Fruit fly (Drosophila melanogaster) whole organism, embryonic: ENCODE results near the gene CG5790.

ENCODE experiments used
- CG11456 ChIP-seq: fragments of 200-800 bp; sonication (Bioruptor generic); IDR thresholded peaks from 3 replicates; pipeline ENCODE4 v1.3.6; 2022; ENCODE audit warnings: missing biosample characterization, missing genetic modification characterization
- CG1233 ChIP-seq: fragments of 200-800 bp; sonication (Bioruptor generic); optimal IDR thresholded peaks from 4 replicates; lab custom pipeline; 2018; ENCODE audit warnings: missing biosample characterization, mild to moderate bottlenecking, missing genetic modification characterization
- CG12769 ChIP-seq: fragments of 200-800 bp; sonication (Bioruptor generic); optimal IDR thresholded peaks from 2 replicates; lab custom pipeline; 2019; ENCODE audit warnings: missing biosample characterization, mild to moderate bottlenecking, missing genetic modification characterization, moderate library complexity
- CG13123 ChIP-seq: fragments of 200-800 bp; sonication (Bioruptor generic); optimal IDR thresholded peaks from 2 replicates; lab custom pipeline; 2016; ENCODE audit warnings: missing biosample characterization, missing genetic modification characterization
- CG15269 ChIP-seq: fragments of 200-800 bp; sonication (Bioruptor generic); optimal IDR thresholded peaks from 2 replicates; lab custom pipeline; 2018; ENCODE audit warnings: missing biosample characterization, mild to moderate bottlenecking, missing genetic modification characterization, moderate library complexity
- CG15479 ChIP-seq: fragments of 200-800 bp; sonication (Bioruptor generic); optimal IDR thresholded peaks from 3 replicates; lab custom pipeline; 2019; ENCODE audit warnings: missing biosample characterization, mild to moderate bottlenecking, missing genetic modification characterization, moderate library complexity
- CG17361 ChIP-seq: fragments of 200-800 bp; sonication (Bioruptor generic); IDR thresholded peaks from 3 replicates; pipeline ENCODE4 v1.3.6; 2022; ENCODE audit warnings: missing biosample characterization, missing genetic modification characterization
- CG1792 ChIP-seq: fragments of 200-800 bp; sonication (Bioruptor generic); optimal IDR thresholded peaks from 2 replicates; lab custom pipeline; 2016; ENCODE audit warnings: missing biosample characterization, missing genetic modification characterization
- CG18619 ChIP-seq: fragments of 200-800 bp; sonication (Bioruptor generic); optimal IDR thresholded peaks from 3 replicates; lab custom pipeline; 2017; ENCODE audit warnings: missing biosample characterization, mild to moderate bottlenecking, missing genetic modification characterization
- CG2129 ChIP-seq: fragments of 200-800 bp; sonication (Bioruptor generic); IDR thresholded peaks from 2 replicates; pipeline ENCODE4 v1.3.6; 2022; ENCODE audit warnings: missing biosample characterization, missing genetic modification characterization; ENCODE audit not compliant: partially characterized antibody
- CG2199 ChIP-seq: fragments of 200-800 bp; sonication (Bioruptor generic); IDR thresholded peaks from 3 replicates; pipeline ENCODE4 v1.3.6; 2022; ENCODE audit warnings: missing biosample characterization, missing genetic modification characterization
- CG2202 ChIP-seq: fragments of 200-800 bp; sonication (Bioruptor generic); optimal IDR thresholded peaks from 2 replicates; lab custom pipeline; 2018; ENCODE audit warnings: missing biosample characterization, mild to moderate bottlenecking, missing genetic modification characterization
- CG32532 ChIP-seq: fragments of 200-800 bp; sonication (Bioruptor generic); IDR thresholded peaks from 2 replicates; pipeline ENCODE4 v1.3.6; 2022; ENCODE audit warnings: missing biosample characterization, missing genetic modification characterization
- CG3726 ChIP-seq: fragments of 200-800 bp; sonication (Bioruptor generic); IDR thresholded peaks from 3 replicates; pipeline ENCODE4, ENCODE4 v1.3.6; 2022; ENCODE audit warnings: missing biosample characterization, missing genetic modification characterization
- CG3838 ChIP-seq: fragments of 200-800 bp; sonication (Bioruptor generic); optimal IDR thresholded peaks from 3 replicates; lab custom pipeline; 2016; ENCODE audit warnings: missing biosample characterization, missing genetic modification characterization
- CG8290 ChIP-seq, 3 experiments: fragments of 200-800 bp; sonication (Bioruptor generic); optimal IDR thresholded peaks; 2 replicates each; lab custom pipeline; 2016 to 2019; ENCODE audit warnings: missing biosample characterization in 3 of 3, missing genetic modification characterization in 3 of 3, mild to moderate bottlenecking in 2 of 3, moderate library complexity in 1 of 3
- Dad ChIP-seq: fragments of 200-800 bp; sonication (Bioruptor generic); optimal IDR thresholded peaks from 3 replicates; lab custom pipeline; 2016; ENCODE audit warnings: missing biosample characterization, missing genetic modification characterization
- Dp ChIP-seq: fragments of 200-800 bp; sonication (Bioruptor generic); optimal IDR thresholded peaks from 2 replicates; lab custom pipeline; 2018; ENCODE audit warnings: missing biosample characterization, mild to moderate bottlenecking, missing genetic modification characterization, moderate library complexity
- Dref ChIP-seq: fragments of 200-800 bp; sonication (Bioruptor generic); IDR thresholded peaks from 2 replicates; pipeline ENCODE4 v1.3.6; 2022; ENCODE audit warnings: missing biosample characterization, missing genetic modification characterization
- Eip74EF ChIP-seq, 2 experiments: fragments of 200-800 bp in 1 of 2; fragments of >200 bp in 1 of 2; sonication (Bioruptor generic) in 1 of 2; optimal IDR thresholded peaks; 2 replicates each; lab custom pipeline; 2017 to 2019; ENCODE audit warnings: missing biosample characterization in 2 of 2, missing genetic modification characterization in 2 of 2, mild to moderate bottlenecking in 1 of 2, moderate library complexity in 1 of 2
- Fer2 ChIP-seq: fragments of 200-800 bp; sonication (Bioruptor generic); optimal IDR thresholded peaks from 2 replicates; lab custom pipeline; 2018; ENCODE audit warnings: missing biosample characterization, mild to moderate bottlenecking, missing genetic modification characterization, moderate library complexity
- Hand ChIP-seq: fragments of 200-800 bp; sonication (Bioruptor generic); optimal IDR thresholded peaks from 2 replicates; lab custom pipeline; 2017; ENCODE audit warnings: mild to moderate bottlenecking, missing biosample characterization, missing genetic modification reagents, missing genetic modification characterization
- Hmr ChIP-seq: fragments of 200-800 bp; sonication (Bioruptor generic); optimal IDR thresholded peaks from 3 replicates; lab custom pipeline; 2017; ENCODE audit warnings: mild to moderate bottlenecking, missing biosample characterization, missing genetic modification reagents, missing genetic modification characterization
- MBD-R2 ChIP-seq: fragments of 200-800 bp; sonication (Bioruptor generic); IDR thresholded peaks from 2 replicates; pipeline ENCODE4 v1.3.6; 2022; ENCODE audit warnings: missing biosample characterization, missing genetic modification characterization
- Med ChIP-seq: fragments of 200-800 bp; sonication (Bioruptor generic); peaks from one replicate; lab custom pipeline; 2016; ENCODE audit warnings: missing biosample characterization, missing genetic modification characterization, mild to moderate bottlenecking, inconsistent platforms, moderate library complexity
- Pdp1 ChIP-seq, 2 experiments: fragments of 200-800 bp; sonication (Bioruptor generic); optimal IDR thresholded peaks; 3 replicates each; lab custom pipeline; 2016; ENCODE audit warnings: missing biosample characterization in 2 of 2, missing genetic modification characterization in 2 of 2, mild to moderate bottlenecking in 1 of 2, moderate library complexity in 1 of 2
- Spps ChIP-seq: fragments of 200-800 bp; sonication (Bioruptor generic); optimal IDR thresholded peaks from 2 replicates; lab custom pipeline; 2018; ENCODE audit warnings: missing biosample characterization, mild to moderate bottlenecking, missing genetic modification characterization
- Taf1 ChIP-seq: fragments of 200-800 bp; sonication (Bioruptor generic); IDR thresholded peaks from 2 replicates; pipeline ENCODE4 v1.3.6; 2022; ENCODE audit warnings: missing biosample characterization, missing genetic modification characterization
- Trl ChIP-seq, 3 experiments: fragments of >200 bp in 2 of 3; fragments of 200-800 bp in 1 of 3; sonication (Bioruptor generic) in 1 of 3; optimal IDR thresholded peaks; 2 replicates in 1 of 3; 3 replicates in 2 of 3; lab custom pipeline; 2016 to 2017; ENCODE audit warnings: missing biosample characterization in 1 of 3, missing genetic modification characterization in 1 of 3
- ab ChIP-seq: fragments of 200-800 bp; sonication (Bioruptor generic); optimal IDR thresholded peaks from 2 replicates; lab custom pipeline; 2016; ENCODE audit warnings: missing biosample characterization, missing genetic modification characterization
- abd-A ChIP-seq: fragments of 200-800 bp; sonication (Bioruptor generic); optimal IDR thresholded peaks from 3 replicates; lab custom pipeline; 2019; ENCODE audit warnings: missing biosample characterization, mild to moderate bottlenecking, missing genetic modification characterization, moderate library complexity
- ase ChIP-seq: fragments of 200-800 bp; sonication (Bioruptor generic); IDR thresholded peaks from 3 replicates; pipeline ENCODE4 v1.3.6; 2022; ENCODE audit warnings: missing biosample characterization, missing genetic modification characterization
- cad ChIP-seq: fragments of >200 bp; optimal IDR thresholded peaks from 2 replicates; lab custom pipeline; 2017; ENCODE audit warnings: missing biosample characterization, missing genetic modification characterization
- chinmo ChIP-seq: fragments of 200-800 bp; sonication (Bioruptor generic); IDR thresholded peaks from 4 replicates; pipeline ENCODE4 v1.3.6; 2022; ENCODE audit warnings: missing biosample characterization, missing genetic modification characterization; ENCODE audit not compliant: partially characterized antibody
- croc ChIP-seq: fragments of 200-800 bp; sonication (Bioruptor generic); conservative IDR thresholded peaks from 3 replicates; pipeline ENCODE4 v1.3.6; 2022; ENCODE audit warnings: missing biosample characterization, missing genetic modification characterization
- crol ChIP-seq: fragments of 200-800 bp; sonication (Bioruptor generic); IDR thresholded peaks from 2 replicates; pipeline ENCODE4 v1.3.6; 2022; ENCODE audit warnings: missing biosample characterization, missing genetic modification characterization
- dmrt11E ChIP-seq: fragments of 200-800 bp; sonication (Bioruptor generic); optimal IDR thresholded peaks from 3 replicates; lab custom pipeline; 2018; ENCODE audit warnings: missing biosample characterization, mild to moderate bottlenecking, missing genetic modification characterization, moderate library complexity
- grn ChIP-seq: fragments of 200-800 bp; sonication (Bioruptor generic); optimal IDR thresholded peaks from 3 replicates; lab custom pipeline; 2017; ENCODE audit warnings: missing biosample characterization, missing genetic modification characterization
- gt ChIP-seq: fragments of 200-800 bp; sonication (Bioruptor generic); IDR thresholded peaks from 2 replicates; pipeline ENCODE4 v1.3.6; 2022; ENCODE audit warnings: missing biosample characterization, missing genetic modification characterization
- her ChIP-seq: fragments of 200-800 bp; sonication (Bioruptor generic); optimal IDR thresholded peaks from 2 replicates; lab custom pipeline; 2016; ENCODE audit warnings: missing biosample characterization, missing genetic modification characterization
- nerfin-1 ChIP-seq: fragments of 200-800 bp; sonication (Bioruptor generic); optimal IDR thresholded peaks from 3 replicates; lab custom pipeline; 2019; ENCODE audit warnings: missing biosample characterization, mild to moderate bottlenecking, missing genetic modification characterization, moderate library complexity
- p53 ChIP-seq: fragments of 200-800 bp; sonication (Bioruptor generic); optimal IDR thresholded peaks from 2 replicates; lab custom pipeline; 2016; ENCODE audit warnings: missing biosample characterization, missing genetic modification characterization
- phol ChIP-seq: fragments of 200-800 bp; sonication (Bioruptor generic); optimal IDR thresholded peaks from 3 replicates; lab custom pipeline; 2018; ENCODE audit warnings: missing biosample characterization, mild to moderate bottlenecking, missing genetic modification characterization, moderate library complexity
- ro ChIP-seq: fragments of 200-800 bp; sonication (Bioruptor generic); IDR thresholded peaks from 2 replicates; pipeline ENCODE4 v1.3.6; 2022; ENCODE audit warnings: missing biosample characterization, missing genetic modification characterization
- toy ChIP-seq: fragments of 200-800 bp; sonication (Bioruptor generic); IDR thresholded peaks from 2 replicates; pipeline ENCODE4 v1.3.6; 2022; ENCODE audit warnings: missing biosample characterization, missing genetic modification characterization
- trh ChIP-seq: fragments of 200-800 bp; sonication (Bioruptor generic); optimal IDR thresholded peaks from 2 replicates; lab custom pipeline; 2016; ENCODE audit warnings: missing biosample characterization, missing genetic modification characterization
- vvl ChIP-seq: fragments of 200-800 bp; sonication (Bioruptor generic); IDR thresholded peaks from 2 replicates; pipeline ENCODE4 v1.3.6; 2022; ENCODE audit warnings: missing biosample characterization, missing genetic modification characterization

CG5790 gene

DNA sequence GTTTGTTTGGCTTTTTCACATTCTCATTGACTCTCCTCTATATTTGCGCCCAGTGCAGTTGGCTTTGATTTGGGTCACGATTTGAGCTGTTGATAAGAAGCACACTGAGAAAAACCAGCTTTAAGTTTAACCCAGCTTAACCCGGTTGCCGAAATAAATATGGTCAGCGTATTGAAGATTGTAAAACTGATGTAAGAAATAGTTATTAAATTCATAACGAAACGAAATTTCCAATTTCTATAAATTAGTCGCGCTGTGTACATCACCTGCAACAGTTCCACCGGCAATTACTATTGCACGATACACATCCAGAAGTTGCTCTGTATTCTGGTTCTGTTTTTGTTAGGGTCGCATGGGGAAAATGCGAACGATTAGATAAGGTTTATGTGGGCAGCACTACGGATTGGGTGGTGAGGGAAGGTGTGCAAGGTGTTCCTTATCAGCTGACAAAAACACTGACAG is 30.5 kb downstream of the CG5790 start (continued):
- TF ChIP-seq trh (GFP tag; lab: Kevin White, UChicago) = peak; percentile 55
- TF ChIP-seq ase = peak; percentile 77
- TF ChIP-seq Dref = no peak
- TF ChIP-seq Spps (tag; lab: Kevin White, UChicago) = peak; percentile 51
- TF ChIP-seq CG18619 = peak; percentile 71
- peak; percentile 50 for TF ChIP-seq her (GFP tag; lab: Kevin White, UChicago)
- peak; percentile 24; the same call in 1 of the 2 replicates for TF ChIP-seq MBD-R2 (GFP tag; lab: Robert Waterston, UW)
- TF ChIP-seq CG13123 (GFP tag; lab: Kevin White, UChicago) = peak; percentile 75
- TF ChIP-seq Dad = peak; percentile 49
- no peak for TF ChIP-seq CG2129 (GFP tag; lab: Robert Waterston, UW)
- TF ChIP-seq Eip74EF (GFP tag; optimal IDR thresholded peaks at IDR 0.05; lab: Kevin White, UChicago) = peak in 1 of 2 experiments; percentile 70
- peak; percentile 50 for TF ChIP-seq p53
- TF ChIP-seq Hand = peak; percentile 9
- 0 out of 2 replicates have a peak, but pooled peaks have one; percentile 31 for TF ChIP-seq Taf1
- peak; percentile 90 for TF ChIP-seq CG17361 (GFP tag; lab: Robert Waterston, UW)
- no peak for TF ChIP-seq CG15479 (GFP tag; lab: Kevin White, UChicago)
- TF ChIP-seq CG15269 (tag; lab: Kevin White, UChicago) = peak; percentile 87
- peak; percentile 71 for TF ChIP-seq CG2202 (tag; lab: Kevin White, UChicago)
- TF ChIP-seq CG3726 (GFP tag; lab: Robert Waterston, UW) = peak; percentile 77; the same call in 2 of the 3 replicates
- peak; percentile 84 for TF ChIP-seq CG1233
- peak; percentile 82; the same call in 2 of the 3 replicates for TF ChIP-seq CG11456
- TF ChIP-seq Hmr (GFP tag; lab: Kevin White, UChicago) = peak; percentile 73
- TF ChIP-seq gt (GFP tag; lab: Robert Waterston, UW) = peak; percentile 57
- peak; percentile 80 for TF ChIP-seq ro (GFP tag; lab: Robert Waterston, UW)
- TF ChIP-seq Fer2 = peak; percentile 54
- TF ChIP-seq CG3838 (GFP tag; lab: Kevin White, UChicago) = peak; percentile 43
- no peak for TF ChIP-seq cad
- TF ChIP-seq CG1792 (GFP tag; lab: Kevin White, UChicago) = peak; percentile 74
- peak; percentile 80 to 88 for TF ChIP-seq Pdp1 (GFP tag; optimal IDR thresholded peaks at IDR 0.05; lab: Kevin White, UChicago)
- TF ChIP-seq toy (GFP tag; lab: Robert Waterston, UW) = peak; percentile 39; the same call in 1 of the 2 replicates

DNA sequence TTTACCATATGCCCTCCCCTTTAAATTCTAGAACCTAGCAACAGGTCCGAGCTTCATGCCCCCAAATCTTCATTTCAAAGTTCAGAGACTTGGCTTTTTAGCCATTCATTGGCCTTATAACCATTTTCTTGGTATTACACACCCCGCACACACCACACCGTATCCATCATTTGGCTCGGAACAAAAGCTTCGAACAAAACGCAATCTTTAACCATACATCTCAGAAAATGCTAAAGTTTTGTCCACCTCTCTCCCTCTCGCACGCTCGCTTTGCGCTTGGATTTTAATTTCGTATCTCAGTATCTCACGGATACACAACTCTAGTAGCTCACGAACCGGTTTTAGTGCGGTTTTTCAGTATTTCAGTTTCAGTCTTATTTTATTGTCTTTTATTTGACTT is 32.4 kb downstream of the CG5790 start:
- peak; percentile 66 for TF ChIP-seq crol (GFP tag; lab: Robert Waterston, UW)
- TF ChIP-seq CG2199 (GFP tag; lab: Robert Waterston, UW) = peak; percentile 78; the same call in 2 of the 3 replicates
- peak; percentile 76 for TF ChIP-seq grn (GFP tag; lab: Kevin White, UChicago)
- peak; percentile 20 for TF ChIP-seq abd-A (tag; lab: Kevin White, UChicago)
- peak; percentile 12 for TF ChIP-seq ab (GFP tag; lab: Kevin White, UChicago)
- 0 out of 2 replicates have a peak, but pooled peaks have one; percentile 16 for TF ChIP-seq CG32532 (GFP tag; lab: Robert Waterston, UW)
- TF ChIP-seq chinmo (GFP tag; lab: Robert Waterston, UW) = 0 out of 4 replicates have a peak, but pooled peaks have one; percentile 76
- peak in 1 of 2 experiments; percentile 6 for TF ChIP-seq Trl (optimal IDR thresholded peaks at IDR 0.05; lab: Kevin White, UChicago)
- TF ChIP-seq Trl (GFP tag; optimal IDR thresholded peaks at IDR 0.05; lab: Kevin White, UChicago) = no peak
- TF ChIP-seq Dp (GFP tag; lab: Kevin White, UChicago) = no peak
- TF ChIP-seq vvl (GFP tag; lab: Robert Waterston, UW) = peak; percentile 28; the same call in 1 of the 2 replicates
- no peak for TF ChIP-seq phol (tag; lab: Kevin White, UChicago)
- TF ChIP-seq dmrt11E (tag; lab: Kevin White, UChicago) = no peak
- peak; percentile 19 for TF ChIP-seq Med (GFP tag; lab: Kevin White, UChicago)
- no peak for TF ChIP-seq CG8290 (GFP tag; optimal IDR thresholded peaks at IDR 0.05; lab: Kevin White, UChicago)
- TF ChIP-seq CG8290 (tag; optimal IDR thresholded peaks at IDR 0.05; lab: Kevin White, UChicago) = peak in 1 of 2 experiments; percentile 20
- peak; percentile 55 for TF ChIP-seq CG12769
- no peak for TF ChIP-seq croc
- no peak for TF ChIP-seq nerfin-1
